Fruit fly (Drosophila melanogaster): ENCODE measurements around the gene Es2.

Es2 gene

DNA sequence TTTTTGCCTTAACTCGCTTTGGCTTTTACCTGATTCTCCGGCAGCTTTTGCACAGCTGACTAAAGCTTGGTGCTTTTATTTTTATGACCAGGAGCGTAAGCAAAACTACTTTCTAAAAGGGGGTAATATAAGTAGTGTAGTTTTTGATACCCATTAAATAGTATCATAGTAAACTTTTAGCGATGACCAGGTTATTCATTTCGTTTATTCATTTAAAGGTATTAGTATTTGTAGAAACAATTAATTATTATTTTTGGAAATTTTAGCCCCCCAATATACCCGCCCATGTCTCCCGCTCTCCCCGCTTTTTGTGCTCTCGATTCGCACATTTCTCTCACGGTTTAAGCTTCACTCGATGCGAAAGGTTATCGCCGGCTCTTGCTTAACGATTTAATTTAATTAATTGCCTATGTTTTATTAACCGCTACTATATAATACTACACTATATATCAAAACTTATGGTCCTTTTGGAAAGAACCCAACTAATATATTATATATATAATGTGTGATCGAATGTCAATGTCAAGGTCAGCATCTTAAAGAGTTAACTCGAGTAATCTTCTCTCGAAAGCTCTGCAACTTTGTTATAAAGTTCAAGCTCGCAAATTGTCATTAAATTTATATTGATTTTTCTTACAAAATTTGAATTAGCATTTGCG, 3.2 kb downstream of the Es2 start, which contains the start of gene Sptr (continued):
- TF ChIP-seq CG18764 (GFP tag; optimal IDR thresholded peaks at IDR 0.05) (peak; percentile 66), CG2678 (tag; optimal IDR thresholded peaks at IDR 0.05) (peak; percentile 94), maf-S (GFP tag; optimal IDR thresholded peaks at IDR 0.05) (peak; percentile 62), Atf-2 (GFP tag; optimal IDR thresholded peaks at IDR 0.05) (peak; percentile 37), CG6654 (GFP tag; optimal IDR thresholded peaks at IDR 0.05) (peak; percentile 12), slbo (GFP tag; IDR thresholded peaks at IDR 0.05) (peak; percentile 94), CG8290 (GFP tag; optimal IDR thresholded peaks at IDR 0.05) (peak; percentile 20), CG8290 (tag; optimal IDR thresholded peaks at IDR 0.05) (peak in 1 of 2 experiments; percentile 80), Hr39 (optimal IDR thresholded peaks at IDR 0.05) (no peak), CG9609 (GFP tag; optimal IDR thresholded peaks at IDR 0.05) (peak; percentile 47), cato (GFP tag; optimal IDR thresholded peaks at IDR 0.05; ENCODE audit: borderline replicate concordance) (peak; percentile 43), CG2129 (GFP tag; IDR thresholded peaks at IDR 0.05; ENCODE audit: partially characterized antibody) (no peak), Optix (GFP tag; IDR thresholded peaks at IDR 0.05) (peak; percentile 36; the same call in 1 of the 3 replicates), CG42726 (GFP tag; IDR thresholded peaks at IDR 0.05; ENCODE audit: partially characterized antibody) (no peak), CG4328 (GFP tag; optimal IDR thresholded peaks at IDR 0.05) (peak; percentile 82), Stat92E (GFP tag; optimal IDR thresholded peaks at IDR 0.05) (no peak), Trl (optimal IDR thresholded peaks at IDR 0.05) (peak; percentile 35 to 75), Trl (GFP tag; optimal IDR thresholded peaks at IDR 0.05) (peak; percentile 59), esg (GFP tag; conservative IDR thresholded peaks at IDR 0.05) (peak; percentile 85), psq (GFP tag; optimal IDR thresholded peaks at IDR 0.05) (peak; percentile 51), CG30431 (GFP tag; optimal IDR thresholded peaks at IDR 0.05) (peak; percentile 33), pho (GFP tag; optimal IDR thresholded peaks at IDR 0.05) (peak; percentile 83), Side (GFP tag; optimal IDR thresholded peaks at IDR 0.05) (peak; percentile 71), tll (GFP tag; optimal IDR thresholded peaks at IDR 0.05) (no peak), shn (GFP tag; optimal IDR thresholded peaks at IDR 0.05) (peak; percentile 23), pnt (GFP tag; optimal IDR thresholded peaks at IDR 0.05) (peak; percentile 59), zfh2 (GFP tag; optimal IDR thresholded peaks at IDR 0.05) (peak; percentile 84), CG18011 (GFP tag; optimal IDR thresholded peaks at IDR 0.05) (peak; percentile 92), D19A (tag; optimal IDR thresholded peaks at IDR 0.05) (peak; percentile 79), nom (GFP tag; optimal IDR thresholded peaks at IDR 0.05) (peak; percentile 88), danr (GFP tag; IDR thresholded peaks at IDR 0.05) (peak; percentile 85), CG4424 (GFP tag; optimal IDR thresholded peaks at IDR 0.05) (peak; percentile 74), HLH3B (GFP tag; IDR thresholded peaks at IDR 0.05) (peak; percentile 92), p53 (GFP tag; optimal IDR thresholded peaks at IDR 0.05) (no peak), CG1602 (GFP tag; optimal IDR thresholded peaks at IDR 0.05) (peak; percentile 74), tna (GFP tag; IDR thresholded peaks at IDR 0.05; ENCODE audit: partially characterized antibody) (no peak), Oaz (GFP tag; IDR thresholded peaks at IDR 0.05) (peak; percentile 74), h (optimal IDR thresholded peaks at IDR 0.05) (no peak), amos (GFP tag; IDR thresholded peaks at IDR 0.05; ENCODE audit: partially characterized antibody) (no peak), disco-r (GFP tag; optimal IDR thresholded peaks at IDR 0.05) (peak; percentile 36), Dll (GFP tag; IDR thresholded peaks at IDR 0.05; ENCODE audit: partially characterized antibody) (no peak), ssp (GFP tag; IDR thresholded peaks at IDR 0.05) (peak; percentile 72), rib (GFP tag; IDR thresholded peaks at IDR 0.05) (peak; percentile 84), Dfd (GFP tag; optimal IDR thresholded peaks at IDR 0.05) (no peak), prd (optimal IDR thresholded peaks at IDR 0.05) (no peak), prd (GFP tag; IDR thresholded peaks at IDR 0.05) (peak; percentile 85), CG3838 (GFP tag; optimal IDR thresholded peaks at IDR 0.05) (peak; percentile 20), slp2 (GFP tag; optimal IDR thresholded peaks at IDR 0.05) (peak; percentile 38), CG8944 (GFP tag; optimal IDR thresholded peaks at IDR 0.05) (peak; percentile 45), repo (GFP tag; optimal IDR thresholded peaks at IDR 0.05) (peak; percentile 59), CG12071 (GFP tag; optimal IDR thresholded peaks at IDR 0.05) (peak; percentile 73), dan (GFP tag; IDR thresholded peaks at IDR 0.05) (no peak)
